Fruit fly (Drosophila melanogaster): ENCODE measurements around the gene Idh3g.

Gene Idh3g

DNA sequence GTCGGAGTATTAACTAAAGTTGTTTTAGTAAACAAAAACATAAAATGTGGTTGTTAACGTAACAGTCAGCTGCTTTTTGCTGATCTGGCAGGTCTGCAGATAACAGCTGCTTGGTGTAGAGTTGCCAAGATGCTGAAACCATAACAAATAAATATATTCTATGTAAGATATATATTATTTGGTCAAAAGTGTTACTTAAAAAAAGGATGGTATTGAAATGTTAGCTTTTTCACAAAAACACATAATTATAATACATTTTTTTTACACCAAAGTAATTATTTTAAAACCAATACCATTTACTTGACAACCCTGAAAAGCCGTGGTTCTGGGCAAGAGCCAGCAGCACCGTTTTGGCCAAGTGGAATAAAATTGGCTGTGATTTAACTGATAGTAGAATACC, at the start of gene Idh3g, which contains the start of gene CG4743:
Gene Idh3g (plus strand): TSS at position 318 of the 400 bp plus-strand sequence.
Gene CG4743 (minus strand): TSS at position 23 of the 400 bp plus-strand sequence.
- TF ChIP-seq tj (GFP tag; optimal IDR thresholded peaks at IDR 0.05): peak; percentile 96
- peak; percentile 98 for TF ChIP-seq CG7101 (tag; optimal IDR thresholded peaks at IDR 0.05)
- TF ChIP-seq cic (GFP tag; optimal IDR thresholded peaks at IDR 0.05): peak; percentile 78
- peak; percentile 90 for TF ChIP-seq toe (GFP tag; optimal IDR thresholded peaks at IDR 0.05)
- TF ChIP-seq kay (GFP tag; ENCODE audit: borderline replicate concordance): no peak
- peak; percentile 92 for TF ChIP-seq Crg-1 (GFP tag; optimal IDR thresholded peaks at IDR 0.05)
- peak; percentile 99 for TF ChIP-seq CG14711 (tag; optimal IDR thresholded peaks at IDR 0.05)
- TF ChIP-seq bab1 (GFP tag; optimal IDR thresholded peaks at IDR 0.05): peak; percentile 98
- TF ChIP-seq CG7045 (GFP tag; optimal IDR thresholded peaks at IDR 0.05): peak; percentile 96
- TF ChIP-seq CG11617 (GFP tag; optimal IDR thresholded peaks at IDR 0.05): peak; percentile 97
- TF ChIP-seq CG1620 (GFP tag; optimal IDR thresholded peaks at IDR 0.05): peak; percentile 87
- TF ChIP-seq Hr96 (GFP tag; optimal IDR thresholded peaks at IDR 0.05): peak; percentile 78
- peak; percentile 98 for TF ChIP-seq CG33017 (tag; optimal IDR thresholded peaks at IDR 0.05)
- no peak for TF ChIP-seq CG5204 (GFP tag; optimal IDR thresholded peaks at IDR 0.05)
- peak; percentile 83 for TF ChIP-seq Clk (GFP tag; optimal IDR thresholded peaks at IDR 0.05)
- peak; percentile 92 for TF ChIP-seq ovo (GFP tag; optimal IDR thresholded peaks at IDR 0.05)
- peak; percentile 95 for TF ChIP-seq CG12768 (GFP tag; optimal IDR thresholded peaks at IDR 0.05)
- TF ChIP-seq Mnt (GFP tag; optimal IDR thresholded peaks at IDR 0.05): peak; percentile 90
- TF ChIP-seq cnc (optimal IDR thresholded peaks at IDR 0.05): no peak
- TF ChIP-seq pad (GFP tag; optimal IDR thresholded peaks at IDR 0.05): peak; percentile 86

DNA sequence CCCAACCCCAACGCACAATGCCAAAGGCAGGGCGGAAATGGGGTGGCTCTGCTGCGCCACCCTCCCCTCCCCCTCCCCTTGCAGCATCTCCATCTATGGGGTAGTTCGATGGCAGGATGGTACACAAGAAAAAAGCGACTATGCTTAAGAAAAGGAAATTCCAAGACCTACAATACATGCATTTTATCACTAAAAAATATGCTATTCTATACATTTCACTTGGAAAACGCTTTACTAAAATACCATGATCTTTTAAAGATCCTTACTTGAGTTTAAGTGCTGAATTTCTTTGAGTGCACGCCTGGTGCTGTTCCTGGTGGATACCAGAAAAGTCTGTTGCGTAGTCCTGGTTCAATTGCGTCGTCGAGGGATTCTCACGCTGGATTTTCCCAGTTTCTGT, 49.6 kb upstream of the Idh3g start:
- TF ChIP-seq CG7101 (tag; optimal IDR thresholded peaks at IDR 0.05): no peak
- TF ChIP-seq Hr96 (GFP tag; optimal IDR thresholded peaks at IDR 0.05): no peak
- no peak for TF ChIP-seq pad (GFP tag; optimal IDR thresholded peaks at IDR 0.05)
- TF ChIP-seq CG7045 (GFP tag; optimal IDR thresholded peaks at IDR 0.05): no peak
- TF ChIP-seq Mnt (GFP tag; optimal IDR thresholded peaks at IDR 0.05): no peak
- no peak for TF ChIP-seq tj (GFP tag; optimal IDR thresholded peaks at IDR 0.05)

DNA sequence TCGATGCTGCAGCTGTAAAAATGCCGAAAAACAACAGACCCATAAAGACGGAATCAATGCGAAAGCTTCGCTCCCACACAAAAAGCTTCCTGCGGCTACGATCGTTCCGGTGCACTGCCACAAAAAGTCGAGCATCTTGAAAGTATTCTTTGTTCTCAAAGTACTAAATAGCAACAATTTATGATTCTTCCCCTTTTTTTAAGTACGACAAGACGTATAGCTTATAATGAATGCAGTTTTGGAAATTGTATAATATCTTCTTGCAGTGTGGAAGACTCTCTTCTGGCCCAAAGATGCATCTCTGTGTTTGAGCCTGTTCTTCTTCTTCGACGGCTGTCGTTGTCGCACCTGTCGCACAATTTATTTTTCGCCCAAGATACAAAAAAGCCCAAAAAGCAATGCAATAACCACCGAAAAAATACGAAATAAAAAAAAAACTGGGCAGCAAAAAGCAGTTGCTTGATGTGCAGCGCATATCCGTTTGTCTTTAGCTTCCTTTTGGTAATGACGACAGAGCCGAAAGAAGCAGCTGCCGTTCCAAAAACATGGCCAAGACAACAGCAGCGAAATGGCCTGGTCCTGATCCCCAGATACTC, 46.7 kb upstream of the Idh3g start:
- TF ChIP-seq cnc (optimal IDR thresholded peaks at IDR 0.05) (no peak), Clk (GFP tag; optimal IDR thresholded peaks at IDR 0.05) (no peak), toe (GFP tag; optimal IDR thresholded peaks at IDR 0.05) (no peak), CG7045 (GFP tag; optimal IDR thresholded peaks at IDR 0.05) (no peak), ovo (GFP tag; optimal IDR thresholded peaks at IDR 0.05) (no peak), kay (GFP tag; ENCODE audit: borderline replicate concordance) (no peak), pad (GFP tag; optimal IDR thresholded peaks at IDR 0.05) (no peak), cic (GFP tag; optimal IDR thresholded peaks at IDR 0.05) (no peak), CG14711 (tag; optimal IDR thresholded peaks at IDR 0.05) (no peak), CG1620 (GFP tag; optimal IDR thresholded peaks at IDR 0.05) (no peak)

DNA sequence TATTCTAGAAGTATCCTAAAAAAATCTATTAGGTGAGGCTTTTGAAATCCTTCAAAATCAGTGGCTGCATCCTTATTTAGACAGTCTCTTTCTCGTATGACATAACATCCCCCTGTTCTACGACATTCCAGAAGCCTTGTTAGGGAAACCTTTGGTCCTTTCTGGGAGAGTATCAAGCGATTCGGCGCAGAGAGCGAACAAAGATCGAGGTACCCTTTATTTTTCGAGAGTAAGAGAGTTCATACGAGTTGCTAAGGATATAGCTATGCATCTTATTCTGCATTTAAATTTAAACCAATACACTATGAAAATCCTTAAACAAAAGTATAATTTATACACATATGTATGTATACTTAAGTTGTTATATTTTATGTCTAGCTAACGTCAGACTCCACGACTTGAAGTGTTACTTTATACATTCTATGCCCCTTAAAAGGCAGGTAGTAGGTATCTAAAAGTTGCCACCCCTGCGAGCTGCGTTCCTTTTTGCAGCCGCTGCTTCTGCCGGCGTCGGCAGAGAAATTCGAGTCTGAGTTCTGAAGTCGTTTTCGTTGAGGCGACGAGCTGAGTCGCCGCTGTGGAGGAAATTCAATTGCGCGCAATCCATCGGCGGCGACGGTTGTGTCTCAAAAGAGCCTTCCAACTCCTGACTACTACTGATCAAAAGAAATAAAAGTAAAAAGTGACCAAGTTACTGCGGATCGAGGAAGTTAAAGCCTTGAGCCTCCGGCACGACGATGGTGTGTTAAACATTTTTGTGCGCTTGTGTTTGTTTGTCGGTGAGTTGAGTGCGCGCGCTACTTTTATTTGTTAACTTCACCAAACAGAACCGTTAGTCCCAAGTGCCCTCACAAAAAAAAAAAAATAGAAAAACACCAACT, 43.1 kb upstream of the Idh3g start, which contains the start of gene jigr1:
Gene jigr1 (plus strand): TSS at position 550 of the 881 bp plus-strand sequence.
- TF ChIP-seq CG7045 (GFP tag; optimal IDR thresholded peaks at IDR 0.05): no peak

DNA sequence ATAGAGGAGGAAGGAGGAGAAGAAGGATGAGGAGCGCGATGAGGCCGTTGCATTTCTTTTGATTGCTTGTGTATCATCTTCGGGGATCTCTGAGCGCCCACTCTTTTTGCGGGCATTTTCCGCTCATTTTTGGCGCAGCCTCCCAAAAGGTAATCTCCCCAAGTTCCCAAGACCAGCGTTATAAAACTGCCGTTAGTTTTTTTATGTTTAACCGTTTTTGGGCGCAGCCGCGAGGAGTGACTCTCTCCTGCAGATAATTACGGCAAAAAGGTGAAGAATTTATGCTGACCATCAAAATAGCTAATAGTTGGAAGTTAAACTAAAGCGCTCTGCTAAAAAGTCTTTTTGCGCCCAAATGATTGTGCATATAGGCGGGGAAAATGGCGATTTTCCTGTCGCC, 42.3 kb upstream of the Idh3g start:
- TF ChIP-seq CG11617 (GFP tag; optimal IDR thresholded peaks at IDR 0.05) (no peak), pad (GFP tag; optimal IDR thresholded peaks at IDR 0.05) (peak; percentile 93), kay (GFP tag; ENCODE audit: borderline replicate concordance) (no peak), ovo (GFP tag; optimal IDR thresholded peaks at IDR 0.05) (no peak), tj (GFP tag; optimal IDR thresholded peaks at IDR 0.05) (no peak), CG7101 (tag; optimal IDR thresholded peaks at IDR 0.05) (no peak), cic (GFP tag; optimal IDR thresholded peaks at IDR 0.05) (no peak), CG7045 (GFP tag; optimal IDR thresholded peaks at IDR 0.05) (no peak), CG33017 (tag; optimal IDR thresholded peaks at IDR 0.05) (no peak)

DNA sequence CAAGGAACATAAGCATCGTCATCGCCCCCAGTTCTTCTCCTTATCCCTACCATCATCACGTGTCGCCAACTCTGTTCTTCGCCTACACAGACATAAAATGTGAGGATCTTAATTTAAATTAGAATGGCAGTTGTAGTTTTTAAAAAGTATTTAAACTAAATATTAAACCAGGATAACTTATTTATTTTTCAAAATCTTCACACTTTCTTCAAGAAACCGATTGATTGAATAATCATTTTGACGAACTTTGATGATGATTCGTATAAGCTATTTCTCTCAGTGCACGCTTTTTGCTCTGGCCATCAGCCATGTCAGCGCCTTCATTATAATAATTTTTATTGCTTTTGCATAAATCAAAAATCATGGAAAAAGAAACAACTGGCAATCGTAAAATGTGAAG, 41.7 kb upstream of the Idh3g start:
- no peak for TF ChIP-seq ovo (GFP tag; optimal IDR thresholded peaks at IDR 0.05)
- TF ChIP-seq bab1 (GFP tag; optimal IDR thresholded peaks at IDR 0.05): peak; percentile 81
- TF ChIP-seq CG14711 (tag; optimal IDR thresholded peaks at IDR 0.05): peak; percentile 31
- no peak for TF ChIP-seq CG11617 (GFP tag; optimal IDR thresholded peaks at IDR 0.05)
- TF ChIP-seq tj (GFP tag; optimal IDR thresholded peaks at IDR 0.05): peak; percentile 49

DNA sequence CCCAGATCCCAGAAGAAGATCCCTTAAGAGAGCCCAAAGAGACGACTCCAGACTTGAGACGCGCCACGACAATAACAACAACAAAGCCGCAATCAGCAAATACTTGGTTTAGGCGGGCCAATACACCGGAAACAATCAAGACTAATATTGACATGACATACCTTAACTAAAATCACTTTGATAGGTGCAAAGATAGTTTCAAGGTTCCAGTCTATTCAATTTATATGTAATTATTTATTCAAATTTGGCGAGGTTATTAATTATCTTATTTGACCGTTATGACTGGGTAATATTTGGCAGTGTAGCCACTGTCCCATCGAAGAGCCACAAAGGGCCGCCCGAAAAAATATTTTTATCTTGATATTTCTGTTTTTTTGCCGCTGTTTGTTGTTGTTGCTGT, 40.2 kb upstream of the Idh3g start:
- peak; percentile 77 for TF ChIP-seq bab1 (GFP tag; optimal IDR thresholded peaks at IDR 0.05)
- TF ChIP-seq tj (GFP tag; optimal IDR thresholded peaks at IDR 0.05): peak; percentile 53
- no peak for TF ChIP-seq cic (GFP tag; optimal IDR thresholded peaks at IDR 0.05)
- peak; percentile 6 for TF ChIP-seq CG14711 (tag; optimal IDR thresholded peaks at IDR 0.05)
